Worm (Caenorhabditis elegans) whole organism, L2 larva: Measurements from ENCODE around the gene B0432.9.

Experiments used
- nhr-23 ChIP-seq: fragments of 150-350 bp; optimal IDR thresholded peaks from 2 replicates; lab custom pipeline; 2014; ENCODE audit warnings: missing biosample characterization, missing genetic modification reagents, missing genetic modification characterization
- nhr-25 ChIP-seq: fragments of 150-350 bp; sonication (generic microtip); optimal IDR thresholded peaks from 3 replicates; lab custom pipeline; 2014; ENCODE audit warnings: missing biosample characterization, missing genetic modification characterization
- ztf-11 ChIP-seq: sonication (generic microtip); optimal IDR thresholded peaks from 2 replicates; lab custom pipeline; 2017; ENCODE audit warnings: missing biosample characterization, missing genetic modification characterization

DNA sequence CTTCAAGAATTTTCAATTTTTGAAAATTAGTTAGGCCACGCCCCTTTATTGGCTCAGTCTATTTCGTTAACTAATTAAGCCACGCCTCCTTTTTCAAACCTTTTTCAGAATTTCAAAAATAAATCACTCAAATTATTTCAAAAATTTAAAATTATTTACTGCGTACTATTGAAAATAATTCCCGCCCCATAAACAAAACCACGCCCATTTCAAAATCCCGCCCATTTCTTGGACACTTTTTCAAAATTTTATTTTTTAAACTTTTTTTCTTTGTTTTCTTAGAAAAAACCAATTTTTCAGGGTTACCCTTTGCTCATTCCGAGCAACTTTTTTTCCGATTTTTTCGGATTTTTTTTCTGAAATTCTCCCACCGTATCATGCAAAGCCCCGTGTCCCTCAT lies 19.4 kb downstream of the B0432.9 start, which contains the start of gene B0432.14:
- TF ChIP-seq nhr-23 (tag; lab: Kevin White, UChicago) (no peak), ztf-11 (no peak), nhr-25 (tag; lab: Kevin White, UChicago) (no peak)
